Worm (Caenorhabditis elegans): ENCODE results near the gene irld-27.
A peak's percentile ranks its signal among the peaks of the same experiment; 100 is the strongest.

irld-27 gene

ce11 chrII:3310957-3311657 is 21.0 kb upstream of the irld-27 start:
- TF ChIP-seq tbp1 (GFP tag; optimal IDR thresholded peaks at IDR 0.05) (peak; percentile 65), K11D2.4 (GFP tag; IDR thresholded peaks at IDR 0.05) (no peak), Y79H2A.3 (GFP tag; conservative IDR thresholded peaks at IDR 0.05) (no peak), nhr-80 (tag; optimal IDR thresholded peaks at IDR 0.05) (peak; percentile 41), him-1 (tag; optimal IDR thresholded peaks at IDR 0.05) (peak; percentile 4), rpc-1 (optimal IDR thresholded peaks at IDR 0.05) (peak; percentile 31), rpc-1 (tag; optimal IDR thresholded peaks at IDR 0.05) (peak; percentile 73), sdz-38 (tag; optimal IDR thresholded peaks at IDR 0.05) (no peak), B0261.1 (tag; optimal IDR thresholded peaks at IDR 0.05) (peak; percentile 19)

DNA sequence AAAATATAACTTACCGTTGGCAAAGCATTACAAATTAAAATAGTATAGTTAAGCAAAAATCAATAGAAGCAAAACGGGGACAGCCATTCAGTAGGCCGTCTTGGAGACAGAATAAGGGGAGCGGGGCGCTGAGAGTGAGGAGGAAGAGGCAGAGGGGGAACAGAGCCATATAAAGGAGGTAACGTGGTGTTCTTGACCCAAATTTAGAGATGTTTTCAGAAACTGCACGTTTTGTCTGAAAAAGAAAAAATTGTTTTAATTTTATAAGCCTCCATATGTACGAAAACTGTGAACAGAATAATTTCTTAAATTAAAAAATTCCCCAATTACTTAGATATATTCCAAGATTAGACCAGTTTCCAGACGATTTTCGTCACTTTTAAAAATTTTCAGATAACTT is 18.7 kb upstream of the irld-27 start, which contains the start of gene F39E9.6:
Gene F39E9.6, minus strand, starts transcription at position 101 of the 400 bp plus-strand sequence.
- no peak for TF ChIP-seq him-1 (tag; optimal IDR thresholded peaks at IDR 0.05)
- no peak for TF ChIP-seq mel-28 (tag; optimal IDR thresholded peaks at IDR 0.05; ENCODE audit: borderline replicate concordance)
- no peak for TF ChIP-seq ekl-4 (GFP tag; IDR thresholded peaks at IDR 0.05)
- TF ChIP-seq T07F8.4 (tag; optimal IDR thresholded peaks at IDR 0.05), result no peak
- no peak for TF ChIP-seq gei-17 (GFP tag; optimal IDR thresholded peaks at IDR 0.05)
- TF ChIP-seq bed-1 (GFP tag; IDR thresholded peaks at IDR 0.05), result no peak
- TF ChIP-seq tlf-1 (GFP tag; optimal IDR thresholded peaks at IDR 0.05), result no peak
- no peak for TF ChIP-seq lsy-27 (tag; optimal IDR thresholded peaks at IDR 0.05; ENCODE audit: borderline replicate concordance, insufficient read depth)

DNA sequence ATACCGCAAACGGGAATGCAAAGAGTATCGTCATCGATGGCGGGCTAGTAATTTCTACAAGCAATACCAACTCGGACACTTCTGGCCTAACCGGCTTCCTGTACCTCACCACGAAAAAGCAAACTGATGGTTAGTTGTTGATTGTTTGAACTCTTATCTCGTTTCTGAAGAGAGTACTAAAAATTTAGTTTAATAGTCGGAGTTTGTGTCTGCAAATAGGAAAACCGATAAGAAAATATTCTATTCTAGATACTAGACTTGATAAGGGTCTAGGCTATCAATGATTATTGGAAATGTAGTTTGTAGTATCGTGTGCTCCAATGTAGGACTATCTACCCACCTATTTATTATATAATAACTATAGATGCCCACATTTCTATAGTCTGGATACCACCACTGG is 13.3 kb upstream of the irld-27 start:
- TF ChIP-seq nhr-80 (tag; optimal IDR thresholded peaks at IDR 0.05) (peak; percentile 29), zfh-2 (GFP tag; conservative IDR thresholded peaks at IDR 0.05) (no peak)

- no peak for TF ChIP-seq ceh-79 (tag; optimal IDR thresholded peaks at IDR 0.05)
- no peak for TF ChIP-seq ztf-26 (tag; optimal IDR thresholded peaks at IDR 0.05)
- TF ChIP-seq rpc-1 (optimal IDR thresholded peaks at IDR 0.05), result no peak
- TF ChIP-seq rpc-1 (tag; optimal IDR thresholded peaks at IDR 0.05), result no peak
- no peak for TF ChIP-seq snpc-1.1 (tag; optimal IDR thresholded peaks at IDR 0.05; ENCODE audit: insufficient read depth)
- no peak for TF ChIP-seq F23B12.7 (tag; optimal IDR thresholded peaks at IDR 0.05; ENCODE audit: insufficient read depth)
- no peak for TF ChIP-seq attf-6 (GFP tag; IDR thresholded peaks at IDR 0.05)
- no peak for TF ChIP-seq D2030.7 (GFP tag; IDR thresholded peaks at IDR 0.05)
- TF ChIP-seq T26A5.8 (tag; optimal IDR thresholded peaks at IDR 0.05), result no peak
- no peak for TF ChIP-seq ets-4 (GFP tag; optimal IDR thresholded peaks at IDR 0.05)
- no peak for TF ChIP-seq nfyb-1 (GFP tag; IDR thresholded peaks at IDR 0.05)
- TF ChIP-seq ceh-100 (GFP tag; IDR thresholded peaks at IDR 0.05), result no peak
- TF ChIP-seq gei-17 (GFP tag; optimal IDR thresholded peaks at IDR 0.05), result no peak
- TF ChIP-seq Y95B8A.8 (GFP tag; IDR thresholded peaks at IDR 0.05), result no peak
- TF ChIP-seq hlh-12 (tag; optimal IDR thresholded peaks at IDR 0.05), result no peak
Observed at ce11 chrII:3322257-3322656, 9.9 kb upstream of the irld-27 start, which contains the start of gene Y46D2A.1. Y46D2A.1 (plus strand) TSS chrII:3322557.

DNA sequence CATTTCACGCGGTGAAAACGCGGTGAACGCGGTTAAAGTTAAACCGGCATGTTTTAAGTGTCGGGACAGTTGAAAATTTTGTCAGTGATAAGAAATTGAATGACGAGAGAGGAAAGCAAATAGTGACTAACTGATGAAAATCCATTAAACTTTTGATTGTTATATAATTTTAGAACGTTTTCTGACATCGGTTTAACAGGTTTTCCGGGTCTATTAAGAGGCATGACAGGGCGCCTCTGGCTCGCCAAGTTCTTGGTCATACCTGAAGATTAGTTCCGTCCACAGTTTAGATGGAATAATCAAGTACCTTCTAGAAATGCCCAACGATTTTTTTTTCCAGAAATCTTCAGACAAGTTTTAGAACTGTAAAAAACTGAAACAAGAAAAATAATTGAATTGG is 9.0 kb upstream of the irld-27 start, which contains the start of gene Y46D2A.2:
Gene Y46D2A.2, minus strand, starts transcription at position 101 of the 400 bp plus-strand sequence.
- TF ChIP-seq C06A6.2 (GFP tag; conservative IDR thresholded peaks at IDR 0.05) (no peak), fkh-3 (tag; optimal IDR thresholded peaks at IDR 0.05) (no peak), hrde-1 (tag; optimal IDR thresholded peaks at IDR 0.05; ENCODE audit: borderline replicate concordance) (no peak), rec-8 (tag; optimal IDR thresholded peaks at IDR 0.05) (no peak), tbx-9 (tag; optimal IDR thresholded peaks at IDR 0.05; ENCODE audit: borderline replicate concordance) (no peak), rpc-1 (optimal IDR thresholded peaks at IDR 0.05) (no peak), rpc-1 (tag; optimal IDR thresholded peaks at IDR 0.05) (no peak), mxl-1 (tag; optimal IDR thresholded peaks at IDR 0.05) (no peak), T07F8.4 (tag; optimal IDR thresholded peaks at IDR 0.05) (no peak), nfya-1 (tag; optimal IDR thresholded peaks at IDR 0.05; ENCODE audit: borderline replicate concordance, insufficient read depth) (no peak), pbrm-1 (GFP tag; IDR thresholded peaks at IDR 0.05) (no peak), let-526 (GFP tag; IDR thresholded peaks at IDR 0.05) (no peak), ZK185.1 (tag; optimal IDR thresholded peaks at IDR 0.05; ENCODE audit: poor library complexity, severe bottlenecking) (no peak), lsy-27 (tag; optimal IDR thresholded peaks at IDR 0.05; ENCODE audit: borderline replicate concordance, insufficient read depth) (no peak), F49E8.2 (tag; optimal IDR thresholded peaks at IDR 0.05; ENCODE audit: insufficient read depth) (no peak), sptf-2 (GFP tag; optimal IDR thresholded peaks at IDR 0.05) (no peak)

Measured in whole organism, young adult.